In genomic region chr3R:7645909-7646609, dm6 we compare ENCODE assay signal across 2 fruit fly cellular contexts.
TF ChIP-seq lines count a peak whose summit lies in the region.

No protein-coding gene starts in this region.

TF ChIP-seq in whole organism, embryonic, 481 proteins besides CTCF, POLR2A, EP300 and RAD21 (continued from another document and continues in another):
- TF ChIP-seq unpg (GFP tag; optimal IDR thresholded peaks at IDR 0.05; lab: Kevin White, UChicago) (peak; percentile 41), phol (tag; optimal IDR thresholded peaks at IDR 0.05; lab: Kevin White, UChicago) (peak; percentile 71), CG11560 (tag; IDR thresholded peaks at IDR 0.05; lab: Robert Waterston, UW) (no peak), CG30403 (GFP tag; optimal IDR thresholded peaks at IDR 0.05; lab: Kevin White, UChicago) (peak; percentile 35), Sox100B (GFP tag; optimal IDR thresholded peaks at IDR 0.05; lab: Kevin White, UChicago) (peak; percentile 34), CG15601 (tag; optimal IDR thresholded peaks at IDR 0.05; lab: Kevin White, UChicago) (no peak), CG10979 (tag; optimal IDR thresholded peaks at IDR 0.05; lab: Kevin White, UChicago) (no peak), CG1792 (GFP tag; optimal IDR thresholded peaks at IDR 0.05; lab: Kevin White, UChicago) (no peak), CG9876 (GFP tag; optimal IDR thresholded peaks at IDR 0.05; lab: Kevin White, UChicago) (no peak), vnd (GFP tag; IDR thresholded peaks at IDR 0.05; lab: Robert Waterston, UW; ENCODE audit: partially characterized antibody) (no peak), sug (tag; optimal IDR thresholded peaks at IDR 0.05; lab: Kevin White, UChicago) (no peak), lilli (GFP tag; optimal IDR thresholded peaks at IDR 0.05; lab: Kevin White, UChicago) (no peak), CG11085 (GFP tag; IDR thresholded peaks at IDR 0.05; lab: Robert Waterston, UW) (no peak), Doc2 (GFP tag; IDR thresholded peaks at IDR 0.05; lab: Robert Waterston, UW) (no peak), CG5245 (GFP tag; optimal IDR thresholded peaks at IDR 0.05; lab: Kevin White, UChicago) (no peak), Nf-YC (tag; optimal IDR thresholded peaks at IDR 0.05; lab: Kevin White, UChicago) (no peak), scrt (GFP tag; optimal IDR thresholded peaks at IDR 0.05; lab: Kevin White, UChicago) (no peak), CG17612 (GFP tag; IDR thresholded peaks at IDR 0.05; lab: Robert Waterston, UW) (no peak), gro (GFP tag; optimal IDR thresholded peaks at IDR 0.05; lab: Kevin White, UChicago) (no peak), ash1 (GFP tag; optimal IDR thresholded peaks at IDR 0.05; lab: Kevin White, UChicago) (no peak), ro (GFP tag; IDR thresholded peaks at IDR 0.05; lab: Robert Waterston, UW) (no peak), CG4424 (GFP tag; optimal IDR thresholded peaks at IDR 0.05; lab: Kevin White, UChicago) (peak; percentile 7), CG14710 (tag; optimal IDR thresholded peaks at IDR 0.05; lab: Kevin White, UChicago) (peak; percentile 56), HLH54F (GFP tag; optimal IDR thresholded peaks at IDR 0.05; lab: Kevin White, UChicago) (no peak), CG17359 (tag; optimal IDR thresholded peaks at IDR 0.05; lab: Kevin White, UChicago) (peak; percentile 24), CG12155 (GFP tag; optimal IDR thresholded peaks at IDR 0.05; lab: Kevin White, UChicago) (no peak), CG42726 (GFP tag; IDR thresholded peaks at IDR 0.05; lab: Robert Waterston, UW; ENCODE audit: partially characterized antibody) (no peak), CG18599 (GFP tag; optimal IDR thresholded peaks at IDR 0.05; lab: Kevin White, UChicago) (peak; percentile 49), lbe (GFP tag; optimal IDR thresholded peaks at IDR 0.05; lab: Kevin White, UChicago) (no peak), Dek (tag; optimal IDR thresholded peaks at IDR 0.05; lab: Kevin White, UChicago) (no peak), HHEX (GFP tag; optimal IDR thresholded peaks at IDR 0.05; lab: Kevin White, UChicago) (no peak), Awh (GFP tag; IDR thresholded peaks at IDR 0.05; lab: Robert Waterston, UW) (no peak), bsh (GFP tag; optimal IDR thresholded peaks at IDR 0.05; lab: Kevin White, UChicago) (peak in 1 of 2 experiments; percentile 74), maf-S (GFP tag; optimal IDR thresholded peaks at IDR 0.05; lab: Kevin White, UChicago) (no peak), dmrt99B (tag; optimal IDR thresholded peaks at IDR 0.05; lab: Kevin White, UChicago) (peak; percentile 32), D19A (tag; optimal IDR thresholded peaks at IDR 0.05; lab: Kevin White, UChicago) (no peak), Adf1 (GFP tag; IDR thresholded peaks at IDR 0.05; lab: Robert Waterston, UW) (no peak), tap (tag; optimal IDR thresholded peaks at IDR 0.05; lab: Kevin White, UChicago) (no peak), CG18764 (GFP tag; optimal IDR thresholded peaks at IDR 0.05; lab: Kevin White, UChicago) (no peak), PHDP (tag; optimal IDR thresholded peaks at IDR 0.05; lab: Kevin White, UChicago) (peak; percentile 34), grau (tag; optimal IDR thresholded peaks at IDR 0.05; lab: Kevin White, UChicago) (peak; percentile 50), shn (GFP tag; optimal IDR thresholded peaks at IDR 0.05; lab: Kevin White, UChicago) (no peak), sens-2 (GFP tag; IDR thresholded peaks at IDR 0.05; lab: Robert Waterston, UW) (no peak), CG14965 (GFP tag; optimal IDR thresholded peaks at IDR 0.05; lab: Kevin White, UChicago; ENCODE audit: borderline replicate concordance) (no peak), CG1647 (GFP tag; optimal IDR thresholded peaks at IDR 0.05; lab: Kevin White, UChicago) (no peak), HLHmδ (GFP tag; optimal IDR thresholded peaks at IDR 0.05; lab: Kevin White, UChicago) (peak; percentile 52), CG6813 (GFP tag; optimal IDR thresholded peaks at IDR 0.05; lab: Kevin White, UChicago) (no peak), CG2712 (tag; optimal IDR thresholded peaks at IDR 0.05; lab: Kevin White, UChicago) (peak; percentile 70), br (optimal IDR thresholded peaks at IDR 0.05; lab: Kevin White, UChicago) (no peak), D19B (GFP tag; optimal IDR thresholded peaks at IDR 0.05; lab: Kevin White, UChicago) (no peak), lola (GFP tag; optimal IDR thresholded peaks at IDR 0.05; lab: Kevin White, UChicago) (peak in 1 of 3 experiments; percentile 67), CG3995 (GFP tag; optimal IDR thresholded peaks at IDR 0.05; lab: Kevin White, UChicago) (no peak), CG11247 (GFP tag; IDR thresholded peaks at IDR 0.05; lab: Robert Waterston, UW) (no peak), C15 (GFP tag; IDR thresholded peaks at IDR 0.05; lab: Robert Waterston, UW) (no peak), HLH4C (GFP tag; IDR thresholded peaks at IDR 0.05; lab: Robert Waterston, UW; ENCODE audit: partially characterized antibody) (no peak), otp (GFP tag; IDR thresholded peaks at IDR 0.05; lab: Robert Waterston, UW) (no peak), CG32767 (GFP tag; IDR thresholded peaks at IDR 0.05; lab: Robert Waterston, UW) (no peak), B-H2 (GFP tag; optimal IDR thresholded peaks at IDR 0.05; lab: Kevin White, UChicago) (no peak), CG16813 (GFP tag; IDR thresholded peaks at IDR 0.05; lab: Robert Waterston, UW; ENCODE audit: partially characterized antibody) (no peak), CG3065 (GFP tag; optimal IDR thresholded peaks at IDR 0.05; lab: Kevin White, UChicago) (no peak), zf30C (GFP tag; optimal IDR thresholded peaks at IDR 0.05; lab: Kevin White, UChicago) (no peak), hb (GFP tag; IDR thresholded peaks at IDR 0.05; lab: Robert Waterston, UW; ENCODE audit: partially characterized antibody) (no peak), CG30020 (tag; optimal IDR thresholded peaks at IDR 0.05; lab: Kevin White, UChicago) (no peak), Lhr (GFP tag; optimal IDR thresholded peaks at IDR 0.05; lab: Kevin White, UChicago) (no peak), ems (GFP tag; optimal IDR thresholded peaks at IDR 0.05; lab: Kevin White, UChicago) (no peak), CG10267 (tag; optimal IDR thresholded peaks at IDR 0.05; lab: Kevin White, UChicago) (peak; percentile 44), chm (GFP tag; IDR thresholded peaks at IDR 0.05; lab: Robert Waterston, UW) (no peak), Meics (GFP tag; optimal IDR thresholded peaks at IDR 0.05; lab: Kevin White, UChicago) (no peak), dan (GFP tag; IDR thresholded peaks at IDR 0.05; lab: Robert Waterston, UW) (no peak)

TF ChIP-seq in whole organism, prepupa, 60 proteins besides CTCF, POLR2A, EP300 and RAD21 (continued from another document):
- TF ChIP-seq CG15336 (GFP tag; IDR thresholded peaks at IDR 0.05; lab: Robert Waterston, UW): no peak
- TF ChIP-seq Gug (GFP tag; IDR thresholded peaks at IDR 0.05; lab: Robert Waterston, UW): no peak
- TF ChIP-seq CG6854 (GFP tag; optimal IDR thresholded peaks at IDR 0.05; lab: Kevin White, UChicago): no peak
- peak; percentile 15 for TF ChIP-seq net (GFP tag; optimal IDR thresholded peaks at IDR 0.05; lab: Kevin White, UChicago)
- no peak for TF ChIP-seq esn (GFP tag; optimal IDR thresholded peaks at IDR 0.05; lab: Kevin White, UChicago)
- peak; percentile 40 for TF ChIP-seq acj6 (GFP tag; optimal IDR thresholded peaks at IDR 0.05; lab: Kevin White, UChicago)
- TF ChIP-seq CG6808 (GFP tag; optimal IDR thresholded peaks at IDR 0.05; lab: Kevin White, UChicago): peak; percentile 66
- peak; percentile 14 for TF ChIP-seq Hr39 (GFP tag; optimal IDR thresholded peaks at IDR 0.05; lab: Kevin White, UChicago)
- TF ChIP-seq CG11294 (GFP tag; IDR thresholded peaks at IDR 0.05; lab: Robert Waterston, UW): no peak
- TF ChIP-seq CG3032 (tag; optimal IDR thresholded peaks at IDR 0.05; lab: Kevin White, UChicago): peak; percentile 72
- TF ChIP-seq dsx (GFP tag; optimal IDR thresholded peaks at IDR 0.05; lab: Kevin White, UChicago; ENCODE audit: poor library complexity, severe bottlenecking): peak; percentile 43
- TF ChIP-seq CG9139 (GFP tag; optimal IDR thresholded peaks at IDR 0.05; lab: Kevin White, UChicago): no peak
- no peak for TF ChIP-seq Lpt (GFP tag; optimal IDR thresholded peaks at IDR 0.05; lab: Kevin White, UChicago)
- peak; percentile 58 for TF ChIP-seq svp (GFP tag; lab: Kevin White, UChicago)
- TF ChIP-seq salr (GFP tag; optimal IDR thresholded peaks at IDR 0.05; lab: Kevin White, UChicago): peak in 1 of 2 experiments; percentile 42
- peak; percentile 53 for TF ChIP-seq Eip75B (GFP tag; optimal IDR thresholded peaks at IDR 0.05; lab: Kevin White, UChicago)
- peak; percentile 68 for TF ChIP-seq CG10669 (GFP tag; optimal IDR thresholded peaks at IDR 0.05; lab: Kevin White, UChicago)
- TF ChIP-seq achi (GFP tag; optimal IDR thresholded peaks at IDR 0.05; lab: Kevin White, UChicago): peak; percentile 43
- no peak for TF ChIP-seq CG6276 (GFP tag; optimal IDR thresholded peaks at IDR 0.05; lab: Kevin White, UChicago)
- TF ChIP-seq Eip93F (GFP tag; optimal IDR thresholded peaks at IDR 0.05; lab: Kevin White, UChicago): no peak
- peak; percentile 16 for TF ChIP-seq CG7368 (GFP tag; optimal IDR thresholded peaks at IDR 0.05; lab: Kevin White, UChicago)
- peak; percentile 3 for TF ChIP-seq cyc (GFP tag; optimal IDR thresholded peaks at IDR 0.05; lab: Kevin White, UChicago)
- peak; percentile 20 for TF ChIP-seq CG34406 (GFP tag; optimal IDR thresholded peaks at IDR 0.05; lab: Kevin White, UChicago)
